Fruit fly (Drosophila melanogaster) whole organism, embryonic: ENCODE data around the gene RpS20.

Source experiments
- Doc2 ChIP-seq: fragments of 200-800 bp; sonication (Bioruptor generic); IDR thresholded peaks from 2 replicates; pipeline ENCODE4 v1.3.6; 2022; ENCODE audit warnings: missing biosample characterization, missing genetic modification characterization

Gene RpS20

dm6 chr3R:20872688-20873087 is 50.7 kb downstream of the RpS20 start, which contains the start of gene TotC:
Gene TotC (plus strand): TSS chr3R:20872988.
- no peak for TF ChIP-seq Doc2 (GFP tag; lab: Robert Waterston, UW)
